Worm (Caenorhabditis elegans): ENCODE data around the gene R10E12.2.

The R10E12.2 gene

ce11 chrIII:9950244-9950643 lies 23.4 kb downstream of the R10E12.2 start, which contains the start of gene K03H1.13:
K03H1.13 (minus strand) TSS chrIII:9950344.
- TF ChIP-seq klf-2 (GFP tag; conservative IDR thresholded peaks at IDR 0.05) (no peak), ztf-29 (GFP tag; IDR thresholded peaks at IDR 0.05) (no peak), med-1 (GFP tag; optimal IDR thresholded peaks at IDR 0.05; ENCODE audit: insufficient read depth) (no peak), ref-1 (GFP tag; conservative IDR thresholded peaks at IDR 0.05) (no peak)

ce11 chrIII:9946806-9947419 lies 26.8 kb downstream of the R10E12.2 start, which contains the start of gene K03H1.7:
K03H1.7 (plus strand) TSS chrIII:9947405.
- TF ChIP-seq klf-2 (GFP tag; conservative IDR thresholded peaks at IDR 0.05) (no peak), ztf-29 (GFP tag; IDR thresholded peaks at IDR 0.05) (no peak), T22C8.4 (GFP tag; IDR thresholded peaks at IDR 0.05) (no peak)

ce11 chrIII:9944723-9945122 lies 28.9 kb downstream of the R10E12.2 start, which contains the start of gene gln-2:
gln-2 (minus strand) TSS chrIII:9944823.
- TF ChIP-seq klf-2 (GFP tag; conservative IDR thresholded peaks at IDR 0.05): no peak
- no peak for TF ChIP-seq ztf-23 (GFP tag; IDR thresholded peaks at IDR 0.05)
- TF ChIP-seq med-1 (GFP tag; optimal IDR thresholded peaks at IDR 0.05; ENCODE audit: insufficient read depth): no peak
- TF ChIP-seq tab-1 (GFP tag; IDR thresholded peaks at IDR 0.05): no peak
- TF ChIP-seq cog-1 (tag; optimal IDR thresholded peaks at IDR 0.05): no peak
- TF ChIP-seq ztf-29 (GFP tag; IDR thresholded peaks at IDR 0.05): no peak
- no peak for TF ChIP-seq flt-1 (GFP tag; IDR thresholded peaks at IDR 0.05)
- TF ChIP-seq ref-1 (GFP tag; conservative IDR thresholded peaks at IDR 0.05): no peak
- no peak for TF ChIP-seq T22C8.4 (GFP tag; IDR thresholded peaks at IDR 0.05)

- TF ChIP-seq cog-1 (tag; optimal IDR thresholded peaks at IDR 0.05) (no peak), T22C8.4 (GFP tag; IDR thresholded peaks at IDR 0.05) (no peak), ztf-23 (GFP tag; IDR thresholded peaks at IDR 0.05) (no peak), ztf-29 (GFP tag; IDR thresholded peaks at IDR 0.05) (no peak), klf-2 (GFP tag; conservative IDR thresholded peaks at IDR 0.05) (no peak), med-1 (GFP tag; optimal IDR thresholded peaks at IDR 0.05; ENCODE audit: insufficient read depth) (no peak), ref-1 (GFP tag; conservative IDR thresholded peaks at IDR 0.05) (no peak), flt-1 (GFP tag; IDR thresholded peaks at IDR 0.05) (no peak), tab-1 (GFP tag; IDR thresholded peaks at IDR 0.05) (no peak)
These were observed 32.5 kb downstream of the R10E12.2 start, which contains the start of the genes K03H1.9 and K03H1.12 for ce11 chrIII:9941020-9941674. K03H1.9 (minus strand) TSS chrIII:9941490. K03H1.12 (plus strand) TSS chrIII:9941624.

- no peak for TF ChIP-seq ref-1 (GFP tag; conservative IDR thresholded peaks at IDR 0.05)
- no peak for TF ChIP-seq T22C8.4 (GFP tag; IDR thresholded peaks at IDR 0.05)
- TF ChIP-seq med-1 (GFP tag; optimal IDR thresholded peaks at IDR 0.05; ENCODE audit: insufficient read depth): no peak
- TF ChIP-seq cog-1 (tag; optimal IDR thresholded peaks at IDR 0.05): no peak
- no peak for TF ChIP-seq klf-2 (GFP tag; conservative IDR thresholded peaks at IDR 0.05)
- TF ChIP-seq flt-1 (GFP tag; IDR thresholded peaks at IDR 0.05): no peak
- TF ChIP-seq ztf-23 (GFP tag; IDR thresholded peaks at IDR 0.05): no peak
- TF ChIP-seq tab-1 (GFP tag; IDR thresholded peaks at IDR 0.05): no peak
- TF ChIP-seq ztf-29 (GFP tag; IDR thresholded peaks at IDR 0.05): no peak
These were observed 41.6 kb downstream of the R10E12.2 start, which contains the start of gene dec-7 for ce11 chrIII:9932091-9932490. dec-7 (plus strand) TSS chrIII:9932398.

- TF ChIP-seq med-1 (GFP tag; optimal IDR thresholded peaks at IDR 0.05; ENCODE audit: insufficient read depth): no peak
- no peak for TF ChIP-seq tab-1 (GFP tag; IDR thresholded peaks at IDR 0.05)
- TF ChIP-seq ztf-23 (GFP tag; IDR thresholded peaks at IDR 0.05): no peak
- TF ChIP-seq klf-2 (GFP tag; conservative IDR thresholded peaks at IDR 0.05): no peak
- TF ChIP-seq ref-1 (GFP tag; conservative IDR thresholded peaks at IDR 0.05): no peak
- no peak for TF ChIP-seq ztf-29 (GFP tag; IDR thresholded peaks at IDR 0.05)
These were observed 43.3 kb downstream of the R10E12.2 start for ce11 chrIII:9930406-9930805.

ce11 chrIII:9929525-9929924 lies 44.1 kb downstream of the R10E12.2 start:
- TF ChIP-seq flt-1 (GFP tag; IDR thresholded peaks at IDR 0.05) (no peak), klf-2 (GFP tag; conservative IDR thresholded peaks at IDR 0.05) (no peak), ztf-29 (GFP tag; IDR thresholded peaks at IDR 0.05) (no peak), ztf-23 (GFP tag; IDR thresholded peaks at IDR 0.05) (no peak), cog-1 (tag; optimal IDR thresholded peaks at IDR 0.05) (no peak), med-1 (GFP tag; optimal IDR thresholded peaks at IDR 0.05; ENCODE audit: insufficient read depth) (no peak), ref-1 (GFP tag; conservative IDR thresholded peaks at IDR 0.05) (no peak), T22C8.4 (GFP tag; IDR thresholded peaks at IDR 0.05) (no peak), tab-1 (GFP tag; IDR thresholded peaks at IDR 0.05) (no peak)

ce11 chrIII:9928777-9929176 lies 44.9 kb downstream of the R10E12.2 start, which contains the start of gene ttr-1:
ttr-1 (plus strand) TSS chrIII:9929077.
- TF ChIP-seq T22C8.4 (GFP tag; IDR thresholded peaks at IDR 0.05) (no peak), med-1 (GFP tag; optimal IDR thresholded peaks at IDR 0.05; ENCODE audit: insufficient read depth) (no peak), flt-1 (GFP tag; IDR thresholded peaks at IDR 0.05) (no peak), klf-2 (GFP tag; conservative IDR thresholded peaks at IDR 0.05) (no peak), tab-1 (GFP tag; IDR thresholded peaks at IDR 0.05) (no peak), ztf-23 (GFP tag; IDR thresholded peaks at IDR 0.05) (no peak), cog-1 (tag; optimal IDR thresholded peaks at IDR 0.05) (no peak), ztf-29 (GFP tag; IDR thresholded peaks at IDR 0.05) (no peak), ref-1 (GFP tag; conservative IDR thresholded peaks at IDR 0.05) (no peak)

- TF ChIP-seq ztf-29 (GFP tag; IDR thresholded peaks at IDR 0.05) (no peak), klf-2 (GFP tag; conservative IDR thresholded peaks at IDR 0.05) (no peak), T22C8.4 (GFP tag; IDR thresholded peaks at IDR 0.05) (no peak), ref-1 (GFP tag; conservative IDR thresholded peaks at IDR 0.05) (no peak), cog-1 (tag; optimal IDR thresholded peaks at IDR 0.05) (no peak), ztf-23 (GFP tag; IDR thresholded peaks at IDR 0.05) (no peak), flt-1 (GFP tag; IDR thresholded peaks at IDR 0.05) (no peak), med-1 (GFP tag; optimal IDR thresholded peaks at IDR 0.05; ENCODE audit: insufficient read depth) (no peak), tab-1 (GFP tag; IDR thresholded peaks at IDR 0.05) (no peak)
These were observed 46.3 kb downstream of the R10E12.2 start, which contains the start of gene ttr-2 for ce11 chrIII:9927378-9927777. ttr-2 (plus strand) TSS chrIII:9927769.
